Worm (Caenorhabditis elegans): Measurements from ENCODE around the gene T19D7.6.
A peak's percentile ranks its signal among the peaks of the same experiment; 100 is the strongest.

Gene T19D7.6

ce11 chrX:670603-671002 lies at the start of gene T19D7.6:
Gene T19D7.6 (minus strand): TSS chrX:670800.
- no peak for TF ChIP-seq him-1 (tag; optimal IDR thresholded peaks at IDR 0.05)
- TF ChIP-seq W03F9.2 (tag; optimal IDR thresholded peaks at IDR 0.05): no peak
- no peak for TF ChIP-seq dao-5 (tag; optimal IDR thresholded peaks at IDR 0.05)

- no peak for TF ChIP-seq dao-5 (tag; optimal IDR thresholded peaks at IDR 0.05)
- no peak for TF ChIP-seq him-1 (tag; optimal IDR thresholded peaks at IDR 0.05)
- TF ChIP-seq W03F9.2 (tag; optimal IDR thresholded peaks at IDR 0.05): no peak
These were observed 43.8 kb upstream of the T19D7.6 start, which contains the start of gene irk-2 for ce11 chrX:714398-714797. Gene irk-2 (minus strand): TSS chrX:714498.

ce11 chrX:706490-706889 lies 35.9 kb upstream of the T19D7.6 start, which contains the start of gene M02A10.1:
Gene M02A10.1 (plus strand): TSS chrX:706790.
- no peak for TF ChIP-seq dao-5 (tag; optimal IDR thresholded peaks at IDR 0.05)
- TF ChIP-seq him-1 (tag; optimal IDR thresholded peaks at IDR 0.05): no peak
- no peak for TF ChIP-seq W03F9.2 (tag; optimal IDR thresholded peaks at IDR 0.05)

ce11 chrX:696253-696652 lies 25.7 kb upstream of the T19D7.6 start:
- TF ChIP-seq W03F9.2 (tag; optimal IDR thresholded peaks at IDR 0.05) (no peak), him-1 (tag; optimal IDR thresholded peaks at IDR 0.05) (no peak), dao-5 (tag; optimal IDR thresholded peaks at IDR 0.05) (no peak)

ce11 chrX:691613-692012 lies 21.0 kb upstream of the T19D7.6 start, which contains the start of gene ncam-1:
Gene ncam-1 (plus strand): TSS chrX:691913.
- no peak for TF ChIP-seq him-1 (tag; optimal IDR thresholded peaks at IDR 0.05)
- TF ChIP-seq dao-5 (tag; optimal IDR thresholded peaks at IDR 0.05): no peak

- no peak for TF ChIP-seq dao-5 (tag; optimal IDR thresholded peaks at IDR 0.05)
- TF ChIP-seq W03F9.2 (tag; optimal IDR thresholded peaks at IDR 0.05): no peak
These were observed 18.0 kb upstream of the T19D7.6 start for ce11 chrX:688602-689001.

ce11 chrX:682691-683090 lies 12.1 kb upstream of the T19D7.6 start, which contains the start of gene Y9C12A.1:
Gene Y9C12A.1 (minus strand): TSS chrX:682791.
- TF ChIP-seq dao-5 (tag; optimal IDR thresholded peaks at IDR 0.05): no peak
- TF ChIP-seq W03F9.2 (tag; optimal IDR thresholded peaks at IDR 0.05): no peak
- no peak for TF ChIP-seq him-1 (tag; optimal IDR thresholded peaks at IDR 0.05)

ce11 chrX:681413-681812 lies 10.8 kb upstream of the T19D7.6 start:
- TF ChIP-seq dao-5 (tag; optimal IDR thresholded peaks at IDR 0.05) (no peak), W03F9.2 (tag; optimal IDR thresholded peaks at IDR 0.05) (no peak), him-1 (tag; optimal IDR thresholded peaks at IDR 0.05) (no peak)

- no peak for TF ChIP-seq dao-5 (tag; optimal IDR thresholded peaks at IDR 0.05)
- no peak for TF ChIP-seq him-1 (tag; optimal IDR thresholded peaks at IDR 0.05)
These were observed 10.3 kb upstream of the T19D7.6 start, which contains the start of gene T19D7.7 for ce11 chrX:680920-681319. Gene T19D7.7 (minus strand): TSS chrX:681020.

- TF ChIP-seq him-1 (tag; optimal IDR thresholded peaks at IDR 0.05) (no peak), W03F9.2 (tag; optimal IDR thresholded peaks at IDR 0.05) (no peak), dao-5 (tag; optimal IDR thresholded peaks at IDR 0.05) (no peak)
These were observed 1.2 kb upstream of the T19D7.6 start, which contains the start of gene lgc-32 for ce11 chrX:671807-672206. Gene lgc-32 (plus strand): TSS chrX:672107.

- TF ChIP-seq W03F9.2 (tag; optimal IDR thresholded peaks at IDR 0.05): no peak
- no peak for TF ChIP-seq dao-5 (tag; optimal IDR thresholded peaks at IDR 0.05)
- TF ChIP-seq him-1 (tag; optimal IDR thresholded peaks at IDR 0.05): no peak
These were observed 4.5 kb downstream of the T19D7.6 start, which contains the start of gene T19D7.5 for ce11 chrX:666125-666524. Gene T19D7.5 (minus strand): TSS chrX:666225.

ce11 chrX:661727-662330 lies 8.8 kb downstream of the T19D7.6 start, which contains the start of gene rund-1:
Gene rund-1 (minus strand): TSS chrX:661777.
- TF ChIP-seq dao-5 (tag; optimal IDR thresholded peaks at IDR 0.05): no peak
- peak; percentile 54 for TF ChIP-seq him-1 (tag; optimal IDR thresholded peaks at IDR 0.05)
- TF ChIP-seq W03F9.2 (tag; optimal IDR thresholded peaks at IDR 0.05): no peak

ce11 chrX:655884-656283 lies 14.7 kb downstream of the T19D7.6 start, which contains the start of gene lpr-7:
Gene lpr-7 (plus strand): TSS chrX:656184.
- TF ChIP-seq him-1 (tag; optimal IDR thresholded peaks at IDR 0.05) (no peak), W03F9.2 (tag; optimal IDR thresholded peaks at IDR 0.05) (no peak), dao-5 (tag; optimal IDR thresholded peaks at IDR 0.05) (no peak)

ce11 chrX:654804-655203 lies 15.8 kb downstream of the T19D7.6 start, which contains the start of gene ifc-2:
Gene ifc-2 (minus strand): TSS chrX:654904.
- TF ChIP-seq W03F9.2 (tag; optimal IDR thresholded peaks at IDR 0.05) (no peak), dao-5 (tag; optimal IDR thresholded peaks at IDR 0.05) (no peak), him-1 (tag; optimal IDR thresholded peaks at IDR 0.05) (no peak)

ce11 chrX:651616-652015 lies 19.0 kb downstream of the T19D7.6 start:
- TF ChIP-seq him-1 (tag; optimal IDR thresholded peaks at IDR 0.05) (no peak), W03F9.2 (tag; optimal IDR thresholded peaks at IDR 0.05) (no peak), dao-5 (tag; optimal IDR thresholded peaks at IDR 0.05) (no peak)
